Worm (Caenorhabditis elegans) whole organism, L3 larva: ENCODE measurements around the gene oga-1.

Source experiments
- ZK546.5 ChIP-seq: sonication (generic microtip); optimal IDR thresholded peaks from 2 replicates; lab custom pipeline; 2017; ENCODE audit warnings: missing biosample characterization, missing genetic modification characterization
- elt-2 ChIP-seq: sonication (generic microtip); optimal IDR thresholded peaks from 2 replicates; lab custom pipeline; 2016; ENCODE audit warnings: missing genetic modification reagents, mild to moderate bottlenecking, missing genetic modification characterization, missing compliant biosample characterization
- jun-1 ChIP-seq: fragments of 150-350 bp; optimal IDR thresholded peaks from 2 replicates; lab custom pipeline; 2014; ENCODE audit warnings: missing biosample characterization, missing genetic modification reagents, missing genetic modification characterization
- nfya-1 ChIP-seq: sonication (generic microtip); optimal IDR thresholded peaks from 2 replicates; lab custom pipeline; 2017; ENCODE audit warnings: missing genetic modification characterization, mild to moderate bottlenecking, missing compliant biosample characterization, antibody characterized with exemption, moderate library complexity; ENCODE audit not compliant: insufficient read depth
- nhr-23 ChIP-seq: fragments of 150-350 bp; optimal IDR thresholded peaks from 2 replicates; lab custom pipeline; 2014; ENCODE audit warnings: missing biosample characterization, missing genetic modification reagents, missing genetic modification characterization
- nhr-43 ChIP-seq: sonication (generic microtip); optimal IDR thresholded peaks from 2 replicates; lab custom pipeline; 2016; ENCODE audit warnings: mild to moderate bottlenecking, missing genetic modification characterization, missing compliant biosample characterization; ENCODE audit not compliant: poor library complexity, severe bottlenecking
- nhr-77 ChIP-seq: fragments of 150-350 bp; optimal IDR thresholded peaks from 2 replicates; lab custom pipeline; 2014; ENCODE audit warnings: missing biosample characterization, missing genetic modification characterization
- pqm-1 ChIP-seq: fragments of 150-350 bp; optimal IDR thresholded peaks from 2 replicates; lab custom pipeline; 2017; ENCODE audit warnings: missing biosample characterization, missing genetic modification characterization, inconsistent platforms
- sea-2 ChIP-seq: fragments of 150-350 bp; sonication (generic microtip); optimal IDR thresholded peaks from 4 replicates; lab custom pipeline; 2014; ENCODE audit warnings: missing biosample characterization, missing genetic modification reagents, missing genetic modification characterization

Gene oga-1

DNA sequence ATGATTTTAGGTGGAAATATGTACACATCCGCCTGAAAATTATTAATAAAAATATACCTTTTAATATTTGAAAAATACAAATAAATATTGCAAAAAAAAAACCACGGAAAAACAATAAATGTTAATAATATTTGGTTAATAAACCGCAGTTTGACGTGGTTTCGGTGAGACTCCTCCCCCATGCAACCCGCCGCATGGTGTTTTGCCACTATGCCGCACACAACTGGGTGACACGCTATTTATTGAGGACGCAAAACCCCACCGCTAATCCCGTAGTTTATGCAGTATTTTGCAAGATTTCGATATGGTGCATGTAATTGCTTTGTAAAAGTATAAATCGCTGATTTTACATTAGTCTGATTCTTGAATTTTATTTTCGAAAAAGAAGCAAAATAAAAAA is 50.6 kb downstream of the oga-1 start, which contains the start of gene gly-13:
TSS of gene gly-13 (minus strand) at position 32 of the 400 bp plus-strand sequence.
- TF ChIP-seq elt-2: peak; percentile 19
- peak; percentile 19 for TF ChIP-seq nhr-23 (tag; lab: Kevin White, UChicago)
- no peak for TF ChIP-seq nhr-43 (tag; lab: Kevin White, UChicago)
- TF ChIP-seq pqm-1 (tag; lab: Kevin White, UChicago): no peak
- no peak for TF ChIP-seq ZK546.5 (tag; lab: Kevin White, UChicago)
- TF ChIP-seq sea-2: no peak
- peak; percentile 8 for TF ChIP-seq nfya-1 (tag; lab: Kevin White, UChicago)
- TF ChIP-seq nhr-77 (tag; lab: Kevin White, UChicago): no peak

DNA sequence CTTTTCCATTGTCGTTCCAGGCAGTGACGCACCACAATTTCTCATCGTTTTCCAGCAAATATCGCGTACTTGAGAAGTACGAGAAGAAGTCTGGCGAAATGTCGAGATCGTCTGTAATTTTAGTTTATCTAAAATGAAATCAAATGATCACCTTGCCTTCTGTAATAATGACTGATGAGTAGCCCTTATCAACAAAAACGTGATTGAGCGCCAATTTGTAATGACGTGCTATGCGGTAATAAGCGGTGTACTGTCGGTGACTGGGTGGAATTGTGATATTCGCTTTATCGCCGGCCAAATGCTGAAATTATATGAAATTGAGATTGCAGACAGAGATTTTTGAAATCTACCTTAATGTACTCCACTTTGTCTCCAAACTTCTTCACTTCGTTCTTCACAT is 51.8 kb downstream of the oga-1 start:
- TF ChIP-seq elt-2 (peak; percentile 71), jun-1 (no peak), pqm-1 (tag; lab: Kevin White, UChicago) (peak; percentile 59)
